Worm (Caenorhabditis elegans) whole organism, L1 larva: ENCODE data around the gene dpy-2.
A peak's percentile ranks its signal among the peaks of the same experiment; 100 is the strongest.

Source experiments
- F16B12.6 ChIP-seq: fragments of 150-350 bp; optimal IDR thresholded peaks from 2 replicates; lab custom pipeline; 2014; ENCODE audit warnings: missing biosample characterization, missing genetic modification characterization
- aha-1 ChIP-seq: fragments of 150-350 bp; optimal IDR thresholded peaks from 2 replicates; lab custom pipeline; 2014; ENCODE audit warnings: missing biosample characterization, missing genetic modification characterization
- fkh-10 ChIP-seq: sonication (generic microtip); optimal IDR thresholded peaks from 2 replicates; lab custom pipeline; 2017; ENCODE audit warnings: missing biosample characterization, missing genetic modification reagents, missing genetic modification characterization
- jun-1 ChIP-seq: fragments of 150-350 bp; optimal IDR thresholded peaks from 2 replicates; lab custom pipeline; 2014; ENCODE audit warnings: missing biosample characterization, missing genetic modification reagents, missing genetic modification characterization
- lin-14 ChIP-seq: fragments of 200-800 bp; sonication (Bioruptor generic); optimal IDR thresholded peaks from 2 replicates; lab custom pipeline; 2018; ENCODE audit warnings: mild to moderate bottlenecking, missing genetic modification characterization, moderate library complexity, missing compliant biosample characterization
- lsy-2 ChIP-seq, 2 experiments: fragments of 150-350 bp; optimal IDR thresholded peaks; 2 replicates each; lab custom pipeline; 2014; ENCODE audit warnings: missing biosample characterization in 2 of 2, missing genetic modification characterization in 2 of 2
- nhr-11 ChIP-seq: fragments of 150-350 bp; optimal IDR thresholded peaks from 2 replicates; lab custom pipeline; 2014; ENCODE audit warnings: missing biosample characterization, missing genetic modification characterization
- nhr-12 ChIP-seq: sonication (generic microtip); optimal IDR thresholded peaks from 2 replicates; lab custom pipeline; 2017; ENCODE audit warnings: missing biosample characterization, missing genetic modification characterization
- nhr-76 ChIP-seq: sonication (generic microtip); optimal IDR thresholded peaks from 2 replicates; lab custom pipeline; 2017; ENCODE audit warnings: missing biosample characterization, missing genetic modification characterization
- pqm-1 ChIP-seq: sonication (generic microtip); optimal IDR thresholded peaks from 3 replicates; lab custom pipeline; 2017; ENCODE audit warnings: missing biosample characterization, missing genetic modification characterization
- skn-1 ChIP-seq: fragments of 150-350 bp; optimal IDR thresholded peaks from 2 replicates; lab custom pipeline; 2014; ENCODE audit warnings: missing biosample characterization, missing genetic modification characterization
- sup-37 ChIP-seq: fragments of 200-800 bp; sonication (Bioruptor generic); optimal IDR thresholded peaks from 2 replicates; lab custom pipeline; 2018; ENCODE audit warnings: mild to moderate bottlenecking, missing genetic modification characterization, missing compliant biosample characterization
- ztf-11 ChIP-seq, 2 experiments: sonication (generic microtip); optimal IDR thresholded peaks; 2 replicates each; lab custom pipeline; 2016 to 2017; ENCODE audit warnings: missing genetic modification characterization in 2 of 2, missing biosample characterization in 1 of 2, missing compliant biosample characterization in 1 of 2

ce11 chrII:6707496-6708260, 6.4 kb upstream of the dpy-2 start:
- TF ChIP-seq lsy-2 (tag; optimal IDR thresholded peaks at IDR 0.05; lab: Kevin White, UChicago) (peak in 1 of 2 experiments; percentile 33), jun-1 (tag; lab: Kevin White, UChicago) (no peak), fkh-10 (no peak), skn-1 (tag; lab: Kevin White, UChicago) (no peak), nhr-12 (tag; lab: Kevin White, UChicago) (no peak), F16B12.6 (no peak), lin-14 (peak; percentile 92), ztf-11 (tag; optimal IDR thresholded peaks at IDR 0.05; lab: Kevin White, UChicago) (no peak), nhr-11 (tag; lab: Kevin White, UChicago) (no peak), pqm-1 (tag; lab: Kevin White, UChicago) (no peak), nhr-76 (no peak), aha-1 (tag; lab: Kevin White, UChicago) (no peak), sup-37 (GFP tag; lab: Kevin White, UChicago) (no peak)
